Fruit fly (Drosophila melanogaster) whole organism, larva: ENCODE measurements around the gene Ube3a.

ENCODE experiments used
- noc ChIP-seq: fragments of 200-800 bp; sonication (Bioruptor generic); optimal IDR thresholded peaks from 3 replicates; lab custom pipeline; 2019; ENCODE audit warnings: missing biosample characterization, mild to moderate bottlenecking, missing genetic modification characterization, moderate library complexity

Ube3a gene

dm6 chr3L:11210517-11210916, at the start of gene Ube3a, which contains the start of gene CG7600:
Gene Ube3a (minus strand): TSS chr3L:11210583.
Gene CG7600 (plus strand): TSS chr3L:11210786.
- peak; percentile 53 for TF ChIP-seq noc (tag; lab: Kevin White, UChicago)

dm6 chr3L:11259759-11260158, 49.4 kb upstream of the Ube3a start:
- TF ChIP-seq noc (tag; lab: Kevin White, UChicago) = no peak

DNA sequence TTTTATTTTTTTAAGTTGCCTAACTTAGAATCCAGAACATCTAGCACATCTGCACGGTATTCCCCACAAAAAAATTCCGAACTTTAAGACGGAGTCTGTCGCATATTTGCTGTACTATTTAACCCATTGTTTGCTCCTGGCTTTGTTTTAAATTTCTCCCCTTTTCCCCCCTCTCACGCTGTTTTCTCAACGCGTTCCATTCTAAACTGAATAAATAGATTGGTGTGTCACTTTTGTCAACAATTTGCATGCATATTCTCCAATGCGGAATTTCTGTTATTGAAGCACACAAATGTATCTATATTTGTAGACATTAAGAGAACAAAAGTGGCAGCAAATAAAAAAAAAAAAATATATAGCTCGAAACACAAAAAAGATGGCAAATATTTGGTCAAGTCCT, 48.0 kb upstream of the Ube3a start:
- TF ChIP-seq noc (tag; lab: Kevin White, UChicago) = peak; percentile 62

DNA sequence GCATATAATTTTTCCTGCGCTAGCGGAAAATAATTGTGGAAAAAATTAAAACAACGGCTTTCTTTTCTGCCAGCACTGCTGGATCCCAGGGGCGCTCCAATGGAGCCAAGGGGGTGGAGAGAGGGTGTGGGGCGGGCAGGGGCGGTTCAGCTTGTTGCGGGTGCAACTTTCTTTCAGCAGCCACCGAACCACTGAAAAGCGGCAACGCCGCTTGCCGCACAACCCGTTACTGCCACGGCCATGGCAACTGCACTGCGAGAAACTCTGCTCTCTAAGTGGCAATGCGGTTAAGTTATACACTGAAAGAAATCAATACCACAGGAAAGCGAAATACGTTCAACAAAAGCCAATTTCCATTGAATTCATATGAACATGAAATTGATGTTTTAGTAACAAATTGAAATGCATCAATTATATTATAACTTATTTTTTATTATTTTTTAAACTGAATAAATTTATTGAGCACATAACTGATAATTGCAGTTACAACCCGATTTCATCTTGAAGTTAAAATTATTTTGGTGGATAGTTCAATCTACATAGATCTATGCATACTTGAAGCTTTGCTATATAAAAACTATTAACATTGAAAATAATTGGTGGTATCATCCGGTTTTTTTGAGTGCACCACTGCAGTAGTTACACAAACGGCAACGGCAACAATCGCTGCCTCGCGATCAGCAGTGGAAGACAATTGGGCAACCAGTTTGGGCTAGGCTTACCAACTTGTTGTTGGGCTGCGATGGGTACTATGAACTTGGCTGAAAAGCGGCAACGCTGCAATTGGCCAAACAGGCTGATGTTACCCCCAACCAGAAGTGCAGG, 46.0 kb upstream of the Ube3a start:
- TF ChIP-seq noc (tag; lab: Kevin White, UChicago) = peak; percentile 54

- no peak for TF ChIP-seq noc (tag; lab: Kevin White, UChicago)
These were observed 44.2 kb upstream of the Ube3a start for dm6 chr3L:11254470-11255185.

DNA sequence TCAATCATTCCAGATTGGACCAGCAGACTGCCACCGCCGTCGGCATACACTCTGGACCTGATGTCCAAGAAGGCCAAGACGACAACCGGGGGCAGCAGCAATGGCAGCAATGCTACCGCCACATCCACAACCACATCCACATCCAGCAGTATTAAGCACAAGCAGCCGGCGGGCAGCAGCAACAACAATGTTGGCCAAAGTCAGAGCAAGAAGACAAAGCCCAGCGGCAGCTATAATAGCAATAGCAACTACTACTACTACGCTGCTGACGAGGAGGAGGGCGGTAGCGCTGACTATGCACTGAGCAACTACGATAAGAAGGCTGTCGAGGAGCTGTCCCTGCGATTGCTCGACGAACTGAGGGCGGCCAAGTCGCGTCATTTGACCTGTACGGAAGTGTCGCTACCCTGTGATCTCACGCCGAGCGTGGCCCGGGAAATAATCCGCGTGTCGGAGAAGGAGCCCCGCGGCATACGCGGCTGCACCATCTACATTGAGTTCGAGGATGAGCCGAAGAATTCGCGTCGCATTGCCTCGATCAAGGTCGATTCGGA, 43.4 kb upstream of the Ube3a start:
- no peak for TF ChIP-seq noc (tag; lab: Kevin White, UChicago)

dm6 chr3L:11253140-11253539, 42.8 kb upstream of the Ube3a start:
- TF ChIP-seq noc (tag; lab: Kevin White, UChicago) = no peak

- no peak for TF ChIP-seq noc (tag; lab: Kevin White, UChicago)
These were observed 42.2 kb upstream of the Ube3a start for dm6 chr3L:11252424-11253118.

DNA sequence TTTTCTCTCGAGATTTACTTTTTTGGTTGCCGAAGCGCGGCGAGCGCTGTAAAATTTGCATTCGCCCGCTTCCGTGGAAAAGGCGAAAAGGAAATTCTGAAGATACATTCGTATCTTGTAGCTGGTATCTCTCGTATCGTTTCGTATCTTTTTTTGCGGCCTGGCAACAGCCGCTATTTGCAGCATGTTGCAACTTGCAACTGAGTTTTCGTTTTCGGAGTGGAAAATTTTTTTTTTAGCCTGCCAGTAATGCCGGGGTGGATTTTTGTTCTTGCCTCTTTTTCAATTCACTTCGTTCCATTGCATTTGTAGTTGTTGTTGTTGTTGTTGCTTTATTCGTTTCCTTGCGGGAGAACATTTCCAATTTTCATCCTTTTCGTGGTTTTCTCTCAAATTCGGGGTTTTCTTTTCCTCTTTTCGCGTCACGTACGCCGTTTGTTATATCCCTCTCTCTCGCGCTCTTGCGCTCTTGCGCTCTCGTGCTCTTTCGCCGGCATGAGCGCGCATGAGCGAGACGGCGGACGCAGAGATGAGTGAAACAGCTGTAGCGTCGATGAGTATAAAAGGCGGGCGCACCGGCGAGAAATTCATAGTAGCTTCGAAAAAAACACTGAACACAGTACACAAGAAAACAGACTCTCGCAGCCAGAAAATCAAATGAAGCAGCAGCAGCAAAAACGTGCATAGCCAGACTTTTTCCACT, 41.5 kb upstream of the Ube3a start, which contains the start of gene scyl:
Gene scyl (plus strand): TSS at position 587 of the 703 bp plus-strand sequence.
- TF ChIP-seq noc (tag; lab: Kevin White, UChicago) = peak; percentile 71

DNA sequence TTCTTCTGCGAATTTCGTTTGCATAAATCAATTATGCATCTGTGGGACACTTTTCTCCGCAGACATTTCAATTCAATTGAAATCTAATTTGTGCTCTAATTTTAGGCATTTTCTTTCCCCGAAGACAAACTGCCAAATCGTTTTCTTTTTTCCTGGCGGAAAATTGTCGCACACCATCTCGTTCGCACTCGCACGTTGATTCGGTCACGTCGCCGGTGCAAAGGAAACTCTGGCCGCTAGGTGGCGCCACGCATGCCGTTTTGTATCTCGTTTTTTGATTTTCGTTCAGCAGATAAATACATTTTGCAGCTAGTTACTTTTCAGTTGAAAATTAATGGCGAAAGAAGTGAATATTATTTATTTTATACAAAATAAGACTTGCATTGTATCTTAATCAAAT, 37.9 kb upstream of the Ube3a start:
- no peak for TF ChIP-seq noc (tag; lab: Kevin White, UChicago)

- peak; percentile 1 for TF ChIP-seq noc (tag; lab: Kevin White, UChicago)
These were observed 37.2 kb upstream of the Ube3a start for dm6 chr3L:11247370-11248255.

- no peak for TF ChIP-seq noc (tag; lab: Kevin White, UChicago)
These were observed 35.9 kb upstream of the Ube3a start for dm6 chr3L:11246046-11246887.

DNA sequence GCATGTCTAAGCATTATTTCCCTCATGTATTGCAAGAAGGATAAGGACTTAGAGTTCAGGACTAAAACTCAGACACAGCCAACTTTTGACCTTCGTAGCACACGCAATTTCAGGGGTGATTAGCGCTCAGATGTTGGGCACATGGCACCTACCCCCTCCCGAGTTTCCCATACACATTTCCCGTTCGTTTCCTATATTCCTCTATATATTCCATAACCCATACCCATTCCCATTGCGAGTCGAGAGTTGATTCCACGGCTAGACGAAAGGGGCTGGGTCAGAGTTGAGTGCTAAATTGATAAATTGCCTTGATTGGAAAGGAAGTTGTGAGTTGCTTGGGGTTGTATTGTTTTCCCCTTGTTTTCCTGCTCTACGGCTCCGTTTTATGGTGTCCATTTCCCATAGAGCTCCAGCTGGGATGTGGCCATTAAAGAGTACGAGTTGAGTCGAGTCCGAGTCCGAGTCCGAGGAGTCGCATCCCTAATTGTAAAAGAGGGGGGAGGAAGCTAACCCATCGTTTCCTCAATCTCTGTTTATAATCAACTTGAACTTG, 33.7 kb upstream of the Ube3a start:
- no peak for TF ChIP-seq noc (tag; lab: Kevin White, UChicago)
